Fruit fly (Drosophila melanogaster): ENCODE data around the gene CG6420.

- no peak for TF ChIP-seq Ets98B (GFP tag; IDR thresholded peaks at IDR 0.05)
- no peak for TF ChIP-seq CG12605 (GFP tag; IDR thresholded peaks at IDR 0.05)
- no peak for TF ChIP-seq fd96Ca (GFP tag; IDR thresholded peaks at IDR 0.05)
Measured at dm6 chr3R:26693490-26693889, 31.5 kb downstream of the CG6420 start, which contains the start of gene TwdlQ.

All from whole organism, pupa.